Fruit fly (Drosophila melanogaster) whole organism, embryonic: Measurements from ENCODE around the gene U2af50.

Experiments
- Adf1 ChIP-seq: fragments of 200-800 bp; sonication (Bioruptor generic); IDR thresholded peaks from 2 replicates; pipeline ENCODE4 v1.3.6; 2022; ENCODE audit warnings: missing biosample characterization, missing genetic modification characterization
- Asciz ChIP-seq: fragments of 200-800 bp; sonication (Bioruptor generic); optimal IDR thresholded peaks from 2 replicates; lab custom pipeline; 2017; ENCODE audit warnings: missing biosample characterization, mild to moderate bottlenecking, missing genetic modification characterization, missing genetic modification reagents
- Atf-2 ChIP-seq: fragments of 200-800 bp; sonication (Bioruptor generic); optimal IDR thresholded peaks from 2 replicates; lab custom pipeline; 2016; ENCODE audit warnings: missing biosample characterization, missing genetic modification characterization
- CG10267 ChIP-seq: fragments of 200-800 bp; sonication (Bioruptor generic); optimal IDR thresholded peaks from 2 replicates; lab custom pipeline; 2018; ENCODE audit warnings: missing biosample characterization, mild to moderate bottlenecking, missing genetic modification characterization, moderate library complexity
- CG12942 ChIP-seq: fragments of 200-800 bp; sonication (Bioruptor generic); optimal IDR thresholded peaks from 3 replicates; lab custom pipeline; 2016; ENCODE audit warnings: missing biosample characterization, missing genetic modification characterization
- CG13775 ChIP-seq: fragments of 200-800 bp; sonication (Bioruptor generic); optimal IDR thresholded peaks from 3 replicates; lab custom pipeline; 2017; ENCODE audit warnings: missing biosample characterization, mild to moderate bottlenecking, missing genetic modification characterization
- CG15479 ChIP-seq: fragments of 200-800 bp; sonication (Bioruptor generic); optimal IDR thresholded peaks from 3 replicates; lab custom pipeline; 2019; ENCODE audit warnings: missing biosample characterization, mild to moderate bottlenecking, missing genetic modification characterization, moderate library complexity
- CG17361 ChIP-seq: fragments of 200-800 bp; sonication (Bioruptor generic); IDR thresholded peaks from 3 replicates; pipeline ENCODE4 v1.3.6; 2022; ENCODE audit warnings: missing biosample characterization, missing genetic modification characterization
- CG18599 ChIP-seq: fragments of 200-800 bp; sonication (Bioruptor generic); optimal IDR thresholded peaks from 3 replicates; lab custom pipeline; 2017; ENCODE audit warnings: missing biosample characterization, missing genetic modification characterization, mild to moderate bottlenecking, moderate library complexity, missing genetic modification reagents
- CG2120 ChIP-seq: fragments of 200-800 bp; sonication (Bioruptor generic); optimal IDR thresholded peaks from 3 replicates; lab custom pipeline; 2016; ENCODE audit warnings: missing biosample characterization, missing genetic modification characterization
- CG2712 ChIP-seq: fragments of 200-800 bp; optimal IDR thresholded peaks from 3 replicates; lab custom pipeline; 2019; ENCODE audit warnings: missing biosample characterization, mild to moderate bottlenecking, missing genetic modification characterization, moderate library complexity
- CG3847 ChIP-seq: fragments of 200-800 bp; sonication (Bioruptor generic); IDR thresholded peaks from 2 replicates; pipeline ENCODE4 v1.3.6; 2022; ENCODE audit warnings: missing biosample characterization, missing genetic modification characterization
- CG4730 ChIP-seq: fragments of 200-800 bp; sonication (Bioruptor generic); IDR thresholded peaks from 2 replicates; pipeline ENCODE4 v1.3.6; 2022; ENCODE audit warnings: missing biosample characterization, missing genetic modification characterization
- CG6175 ChIP-seq: fragments of 200-800 bp; sonication (Bioruptor generic); IDR thresholded peaks from 3 replicates; pipeline ENCODE4 v1.3.6; 2022; ENCODE audit warnings: missing biosample characterization, missing genetic modification characterization
- CG6765 ChIP-seq: fragments of 200-800 bp; sonication (Bioruptor generic); optimal IDR thresholded peaks from 3 replicates; lab custom pipeline; 2017; ENCODE audit warnings: missing biosample characterization, mild to moderate bottlenecking, missing genetic modification characterization
- CG7271 ChIP-seq: fragments of 200-800 bp; sonication (Bioruptor generic); optimal IDR thresholded peaks from 2 replicates; lab custom pipeline; 2018; ENCODE audit warnings: missing biosample characterization, mild to moderate bottlenecking, missing genetic modification characterization, moderate library complexity
- Drgx ChIP-seq: fragments of 200-800 bp; sonication (Bioruptor generic); IDR thresholded peaks from 2 replicates; pipeline ENCODE4 v1.3.6; 2022; ENCODE audit warnings: missing biosample characterization, missing genetic modification characterization
- E2f2 ChIP-seq: fragments of 200-800 bp; sonication (Bioruptor generic); IDR thresholded peaks from 2 replicates; pipeline ENCODE4 v1.3.6; 2022; ENCODE audit warnings: missing biosample characterization, missing genetic modification characterization
- ERR ChIP-seq: fragments of 200-800 bp; sonication (Bioruptor generic); optimal IDR thresholded peaks from 2 replicates; lab custom pipeline; 2016; ENCODE audit warnings: missing biosample characterization, missing genetic modification characterization
- Ets65A ChIP-seq: fragments of 200-800 bp; sonication (Bioruptor generic); peaks from one replicate; lab custom pipeline; 2016; ENCODE audit warnings: missing biosample characterization, missing genetic modification characterization
- Ets97D ChIP-seq: fragments of 200-800 bp; sonication (Bioruptor generic); optimal IDR thresholded peaks from 3 replicates; lab custom pipeline; 2016; ENCODE audit warnings: missing biosample characterization, missing genetic modification characterization
- HLH54F ChIP-seq: fragments of 200-800 bp; sonication (Bioruptor generic); optimal IDR thresholded peaks from 3 replicates; lab custom pipeline; 2016; ENCODE audit warnings: missing biosample characterization, missing genetic modification characterization
- HmgD ChIP-seq: fragments of 200-800 bp; sonication (Bioruptor generic); optimal IDR thresholded peaks from 3 replicates; lab custom pipeline; 2016; ENCODE audit warnings: missing biosample characterization, missing genetic modification characterization
- Hr39 ChIP-seq: fragments of >200 bp; optimal IDR thresholded peaks from 2 replicates; lab custom pipeline; 2017
- Lhr ChIP-seq: fragments of 200-800 bp; sonication (Bioruptor generic); optimal IDR thresholded peaks from 3 replicates; lab custom pipeline; 2017; ENCODE audit warnings: mild to moderate bottlenecking, missing biosample characterization, missing genetic modification reagents, missing genetic modification characterization
- Lim3 ChIP-seq: fragments of 200-800 bp; sonication (Bioruptor generic); IDR thresholded peaks from 2 replicates; pipeline ENCODE4 v1.3.6; 2022; ENCODE audit warnings: missing biosample characterization, missing genetic modification characterization
- NFAT ChIP-seq: fragments of 200-800 bp; sonication (Bioruptor generic); IDR thresholded peaks from 2 replicates; pipeline ENCODE4 v1.3.6; 2022; ENCODE audit warnings: missing biosample characterization, missing genetic modification characterization
- NK7.1 ChIP-seq: fragments of 200-800 bp; sonication (Bioruptor generic); optimal IDR thresholded peaks from 3 replicates; lab custom pipeline; 2016; ENCODE audit warnings: missing biosample characterization, missing genetic modification characterization
- Pdp1 ChIP-seq, 2 experiments: fragments of 200-800 bp; sonication (Bioruptor generic); optimal IDR thresholded peaks; 3 replicates each; lab custom pipeline; 2016; ENCODE audit warnings: missing biosample characterization in 2 of 2, missing genetic modification characterization in 2 of 2, mild to moderate bottlenecking in 1 of 2, moderate library complexity in 1 of 2
- Poxn ChIP-seq: fragments of 200-800 bp; sonication (Bioruptor generic); IDR thresholded peaks from 2 replicates; pipeline ENCODE4 v1.3.6; 2022; ENCODE audit warnings: missing biosample characterization, missing genetic modification characterization
- Sry-β ChIP-seq: fragments of 200-800 bp; sonication (Bioruptor generic); optimal IDR thresholded peaks from 2 replicates; lab custom pipeline; 2018; ENCODE audit warnings: missing biosample characterization, mild to moderate bottlenecking, missing genetic modification characterization, moderate library complexity
- Trl ChIP-seq, 3 experiments: fragments of >200 bp in 2 of 3; fragments of 200-800 bp in 1 of 3; sonication (Bioruptor generic) in 1 of 3; optimal IDR thresholded peaks; 2 replicates in 1 of 3; 3 replicates in 2 of 3; lab custom pipeline; 2016 to 2017; ENCODE audit warnings: missing biosample characterization in 1 of 3, missing genetic modification characterization in 1 of 3
- Vsx1 ChIP-seq: fragments of 200-800 bp; sonication (Bioruptor generic); optimal IDR thresholded peaks from 2 replicates; lab custom pipeline; 2017; ENCODE audit warnings: missing biosample characterization, mild to moderate bottlenecking, missing genetic modification characterization, missing genetic modification reagents
- YL-1 ChIP-seq: fragments of 200-800 bp; sonication (Bioruptor generic); optimal IDR thresholded peaks from 3 replicates; lab custom pipeline; 2017; ENCODE audit warnings: missing biosample characterization, mild to moderate bottlenecking, missing genetic modification characterization
- al ChIP-seq: fragments of 200-800 bp; sonication (Bioruptor generic); IDR thresholded peaks from 2 replicates; pipeline ENCODE4 v1.3.6; 2022; ENCODE audit warnings: missing biosample characterization, missing genetic modification characterization
- emc ChIP-seq: fragments of 200-800 bp; sonication (Bioruptor generic); optimal IDR thresholded peaks from 2 replicates; lab custom pipeline; 2016; ENCODE audit warnings: missing biosample characterization, missing genetic modification characterization
- gsb ChIP-seq: fragments of 200-800 bp; sonication (Bioruptor generic); IDR thresholded peaks from 2 replicates; pipeline ENCODE4 v1.3.6; 2022; ENCODE audit warnings: missing biosample characterization, missing genetic modification characterization
- klu ChIP-seq: fragments of 200-800 bp; sonication (Bioruptor generic); IDR thresholded peaks from 2 replicates; pipeline ENCODE4 v1.3.6; 2022; ENCODE audit warnings: missing biosample characterization, missing genetic modification characterization
- mam ChIP-seq: fragments of 200-800 bp; sonication (Bioruptor generic); optimal IDR thresholded peaks from 3 replicates; lab custom pipeline; 2016; ENCODE audit warnings: missing biosample characterization, missing genetic modification characterization
- mirr ChIP-seq: fragments of 200-800 bp; sonication (Bioruptor generic); optimal IDR thresholded peaks from 3 replicates; lab custom pipeline; 2018; ENCODE audit warnings: missing biosample characterization, mild to moderate bottlenecking, missing genetic modification characterization
- mld ChIP-seq: fragments of 200-800 bp; sonication (Bioruptor generic); IDR thresholded peaks from 3 replicates; pipeline ENCODE4 v1.3.6; 2022; ENCODE audit warnings: missing biosample characterization, missing genetic modification characterization; ENCODE audit not compliant: partially characterized antibody
- otp ChIP-seq: fragments of 200-800 bp; sonication (Bioruptor generic); IDR thresholded peaks from 3 replicates; pipeline ENCODE4, ENCODE4 v1.3.6; 2022; ENCODE audit warnings: missing biosample characterization, missing genetic modification characterization
- repo ChIP-seq: fragments of 200-800 bp; sonication (Bioruptor generic); optimal IDR thresholded peaks from 2 replicates; lab custom pipeline; 2016; ENCODE audit warnings: missing biosample characterization, missing genetic modification characterization
- ro ChIP-seq: fragments of 200-800 bp; sonication (Bioruptor generic); IDR thresholded peaks from 2 replicates; pipeline ENCODE4 v1.3.6; 2022; ENCODE audit warnings: missing biosample characterization, missing genetic modification characterization
- scrt ChIP-seq: fragments of 200-800 bp; sonication (Bioruptor generic); optimal IDR thresholded peaks from 2 replicates; lab custom pipeline; 2018; ENCODE audit warnings: missing biosample characterization, mild to moderate bottlenecking, missing genetic modification characterization, moderate library complexity
- seq ChIP-seq: fragments of 200-800 bp; sonication (Bioruptor generic); IDR thresholded peaks from 2 replicates; pipeline ENCODE4 v1.3.6; 2022; ENCODE audit warnings: missing biosample characterization, missing genetic modification characterization
- sob ChIP-seq: fragments of 200-800 bp; sonication (Bioruptor generic); IDR thresholded peaks from 2 replicates; pipeline ENCODE4 v1.3.6; 2022; ENCODE audit warnings: missing biosample characterization, missing genetic modification characterization
- tgo ChIP-seq: fragments of 200-800 bp; sonication (Bioruptor generic); IDR thresholded peaks from 3 replicates; pipeline ENCODE4 v1.3.6; 2022; ENCODE audit warnings: missing biosample characterization, missing genetic modification characterization
- twi ChIP-seq: fragments of 200-800 bp; optimal IDR thresholded peaks from 2 replicates; lab custom pipeline; 2019; ENCODE audit warnings: missing biosample characterization, mild to moderate bottlenecking, missing genetic modification characterization, moderate library complexity
- vnd ChIP-seq: fragments of 200-800 bp; sonication (Bioruptor generic); IDR thresholded peaks from 3 replicates; pipeline ENCODE4 v1.3.6; 2022; ENCODE audit warnings: missing biosample characterization, missing genetic modification characterization; ENCODE audit not compliant: partially characterized antibody
- wek ChIP-seq: fragments of 200-800 bp; sonication (Bioruptor generic); optimal IDR thresholded peaks from 3 replicates; lab custom pipeline; 2018; ENCODE audit warnings: missing biosample characterization, mild to moderate bottlenecking, missing genetic modification characterization, moderate library complexity
- wor ChIP-seq: fragments of 200-800 bp; sonication (Bioruptor generic); IDR thresholded peaks from 2 replicates; pipeline ENCODE4 v1.3.6; 2022; ENCODE audit warnings: missing biosample characterization, missing genetic modification characterization

U2af50 gene

dm6 chrX:16391397-16391796, 32.6 kb upstream of the U2af50 start, which contains the start of the genes TH1 and mei-41 (continued):
- peak; percentile 19 for TF ChIP-seq Atf-2
- peak; percentile 82 for TF ChIP-seq Lim3 (GFP tag; lab: Robert Waterston, UW)
- peak; percentile 66 for TF ChIP-seq mam (GFP tag; lab: Kevin White, UChicago)
- TF ChIP-seq mirr (GFP tag; lab: Kevin White, UChicago): no peak
- no peak for TF ChIP-seq Vsx1 (GFP tag; lab: Kevin White, UChicago)
- TF ChIP-seq CG17361 (GFP tag; lab: Robert Waterston, UW): no peak; the same call in 2 of the 3 replicates
- TF ChIP-seq vnd (GFP tag; lab: Robert Waterston, UW): peak; percentile 48; the same call in 1 of the 3 replicates
- TF ChIP-seq seq (GFP tag; lab: Robert Waterston, UW): peak; percentile 92
- peak; percentile 75 for TF ChIP-seq YL-1 (GFP tag; lab: Kevin White, UChicago)
- peak; percentile 95 for TF ChIP-seq al (GFP tag; lab: Robert Waterston, UW)
- peak; percentile 86 for TF ChIP-seq gsb (GFP tag; lab: Robert Waterston, UW)
- peak; percentile 49 for TF ChIP-seq Ets97D (GFP tag; lab: Kevin White, UChicago)
- TF ChIP-seq Ets65A (GFP tag; lab: Kevin White, UChicago): peak; percentile 95
- TF ChIP-seq Adf1 (GFP tag; lab: Robert Waterston, UW): peak; percentile 70
- peak; percentile 89 for TF ChIP-seq CG10267 (tag; lab: Kevin White, UChicago)
- TF ChIP-seq tgo (GFP tag; lab: Robert Waterston, UW): peak; percentile 95
- TF ChIP-seq ERR (GFP tag; lab: Kevin White, UChicago): no peak
- TF ChIP-seq otp (GFP tag; lab: Robert Waterston, UW): peak; percentile 92
- peak; percentile 56 for TF ChIP-seq Sry-β (GFP tag; lab: Kevin White, UChicago)
- TF ChIP-seq Trl (optimal IDR thresholded peaks at IDR 0.05; lab: Kevin White, UChicago): no peak
- TF ChIP-seq Trl (GFP tag; optimal IDR thresholded peaks at IDR 0.05; lab: Kevin White, UChicago): peak; percentile 43
- no peak for TF ChIP-seq HmgD (GFP tag; lab: Kevin White, UChicago)
- TF ChIP-seq sob (GFP tag; lab: Robert Waterston, UW): peak; percentile 97
- TF ChIP-seq E2f2 (GFP tag; lab: Robert Waterston, UW): peak; percentile 76
- TF ChIP-seq CG7271 (tag; lab: Kevin White, UChicago): peak; percentile 75
- peak; percentile 93 for TF ChIP-seq wor (GFP tag; lab: Robert Waterston, UW)
- TF ChIP-seq klu (GFP tag; lab: Robert Waterston, UW): peak; percentile 91
- peak; percentile 87 for TF ChIP-seq twi
- peak; percentile 89 for TF ChIP-seq Drgx (GFP tag; lab: Robert Waterston, UW)
- TF ChIP-seq emc (GFP tag; lab: Kevin White, UChicago): peak; percentile 12
- no peak for TF ChIP-seq CG15479 (GFP tag; lab: Kevin White, UChicago)
- TF ChIP-seq CG6765 (GFP tag; lab: Kevin White, UChicago): peak; percentile 19
- no peak for TF ChIP-seq Asciz (GFP tag; lab: Kevin White, UChicago)
- peak; percentile 94 for TF ChIP-seq CG2712 (tag; lab: Kevin White, UChicago)
- peak; percentile 66 for TF ChIP-seq HLH54F (GFP tag; lab: Kevin White, UChicago)
- peak; percentile 96 for TF ChIP-seq CG3847 (GFP tag; lab: Robert Waterston, UW)
- peak; percentile 90 for TF ChIP-seq CG13775 (GFP tag; lab: Kevin White, UChicago)
- TF ChIP-seq CG4730 (GFP tag; lab: Robert Waterston, UW): peak; percentile 93
- no peak for TF ChIP-seq repo (GFP tag; lab: Kevin White, UChicago)
- TF ChIP-seq scrt (GFP tag; lab: Kevin White, UChicago): no peak
- TF ChIP-seq NK7.1 (GFP tag; lab: Kevin White, UChicago): peak; percentile 5
- peak; percentile 58 for TF ChIP-seq Lhr (GFP tag; lab: Kevin White, UChicago)
- TF ChIP-seq CG18599: peak; percentile 83
- TF ChIP-seq wek (GFP tag; lab: Kevin White, UChicago): no peak
- peak; percentile 91 for TF ChIP-seq ro (GFP tag; lab: Robert Waterston, UW)
- no peak for TF ChIP-seq Hr39 (lab: Kevin White, UChicago)
- peak; percentile 91 for TF ChIP-seq CG6175 (GFP tag; lab: Robert Waterston, UW)
- TF ChIP-seq CG12942 (GFP tag; lab: Kevin White, UChicago): peak; percentile 82
- peak; percentile 93 for TF ChIP-seq NFAT (GFP tag; lab: Robert Waterston, UW)
- TF ChIP-seq CG2120 (GFP tag; lab: Kevin White, UChicago): peak; percentile 80
- TF ChIP-seq Pdp1 (GFP tag; optimal IDR thresholded peaks at IDR 0.05; lab: Kevin White, UChicago): peak in 1 of 2 experiments; percentile 67
- no peak for TF ChIP-seq mld
- TF ChIP-seq Poxn (GFP tag; lab: Robert Waterston, UW): peak; percentile 56; the same call in 1 of the 2 replicates
